Fruit fly (Drosophila melanogaster) whole organism, embryonic: Measurements from ENCODE around the gene CG43085.
A peak's percentile ranks its signal among the peaks of the same experiment; 100 is the strongest.

Experiments used
- Awh ChIP-seq: fragments of 200-800 bp; sonication (Bioruptor generic); IDR thresholded peaks from 2 replicates; pipeline ENCODE4, ENCODE4 v1.3.6; 2022; ENCODE audit warnings: missing biosample characterization, missing genetic modification characterization
- CG10321 ChIP-seq: fragments of 200-800 bp; sonication (Bioruptor generic); IDR thresholded peaks from 2 replicates; pipeline ENCODE4 v1.3.6; 2022; ENCODE audit warnings: missing biosample characterization, missing genetic modification characterization
- CG10366 ChIP-seq: fragments of 200-800 bp; sonication (Bioruptor generic); IDR thresholded peaks from 2 replicates; pipeline ENCODE4 v1.3.6; 2022; ENCODE audit warnings: missing biosample characterization, missing genetic modification characterization
- CG10431 ChIP-seq: fragments of 200-800 bp; sonication (Bioruptor generic); optimal IDR thresholded peaks from 3 replicates; lab custom pipeline; 2018; ENCODE audit warnings: missing biosample characterization, mild to moderate bottlenecking, missing genetic modification characterization
- CG10654 ChIP-seq: fragments of 200-800 bp; sonication (Bioruptor generic); optimal IDR thresholded peaks from 2 replicates; lab custom pipeline; 2016; ENCODE audit warnings: missing biosample characterization, missing genetic modification characterization
- CG11695 ChIP-seq: fragments of 200-800 bp; sonication (Bioruptor generic); IDR thresholded peaks from 3 replicates; pipeline ENCODE4 v1.3.6; 2022; ENCODE audit warnings: missing biosample characterization, missing genetic modification characterization
- CG12104 ChIP-seq: fragments of 200-800 bp; sonication (Bioruptor generic); optimal IDR thresholded peaks from 3 replicates; lab custom pipeline; 2016; ENCODE audit warnings: missing biosample characterization, missing genetic modification characterization
- CG14667 ChIP-seq: fragments of 200-800 bp; sonication (Bioruptor generic); IDR thresholded peaks from 2 replicates; pipeline ENCODE4 v1.3.6; 2022; ENCODE audit warnings: missing biosample characterization, missing genetic modification characterization
- CG15269 ChIP-seq: fragments of 200-800 bp; sonication (Bioruptor generic); optimal IDR thresholded peaks from 2 replicates; lab custom pipeline; 2018; ENCODE audit warnings: missing biosample characterization, mild to moderate bottlenecking, missing genetic modification characterization, moderate library complexity
- CG16813 ChIP-seq: fragments of 200-800 bp; sonication (Bioruptor generic); IDR thresholded peaks from 3 replicates; pipeline ENCODE4 v1.3.6; 2022; ENCODE audit warnings: missing biosample characterization, missing genetic modification characterization; ENCODE audit not compliant: partially characterized antibody
- CG1832 ChIP-seq: fragments of 200-800 bp; sonication (Bioruptor generic); optimal IDR thresholded peaks from 2 replicates; lab custom pipeline; 2017; ENCODE audit warnings: missing biosample characterization, mild to moderate bottlenecking, missing genetic modification characterization, inconsistent platforms
- CG2202 ChIP-seq: fragments of 200-800 bp; sonication (Bioruptor generic); optimal IDR thresholded peaks from 2 replicates; lab custom pipeline; 2018; ENCODE audit warnings: missing biosample characterization, mild to moderate bottlenecking, missing genetic modification characterization
- CG31365 ChIP-seq: fragments of 200-800 bp; sonication (Bioruptor generic); optimal IDR thresholded peaks from 2 replicates; lab custom pipeline; 2018; ENCODE audit warnings: missing biosample characterization, mild to moderate bottlenecking, missing genetic modification characterization
- CG31441 ChIP-seq: fragments of 200-800 bp; sonication (Bioruptor generic); IDR thresholded peaks from 2 replicates; pipeline ENCODE4 v1.3.6; 2022; ENCODE audit warnings: missing biosample characterization, missing genetic modification characterization
- CG3838 ChIP-seq: fragments of 200-800 bp; sonication (Bioruptor generic); optimal IDR thresholded peaks from 3 replicates; lab custom pipeline; 2016; ENCODE audit warnings: missing biosample characterization, missing genetic modification characterization
- CG6254 ChIP-seq: fragments of 200-800 bp; sonication (Bioruptor generic); optimal IDR thresholded peaks from 3 replicates; lab custom pipeline; 2017; ENCODE audit warnings: mild to moderate bottlenecking, missing biosample characterization, missing genetic modification reagents, missing genetic modification characterization
- CG7745 ChIP-seq: fragments of 200-800 bp; sonication (Bioruptor generic); optimal IDR thresholded peaks from 2 replicates; lab custom pipeline; 2018; ENCODE audit warnings: missing biosample characterization, mild to moderate bottlenecking, missing genetic modification characterization, moderate library complexity
- CG8765 ChIP-seq: fragments of 200-800 bp; sonication (Bioruptor generic); IDR thresholded peaks from 2 replicates; pipeline ENCODE4 v1.3.6; 2022; ENCODE audit warnings: missing biosample characterization, missing genetic modification characterization
- CG9437 ChIP-seq: fragments of 200-800 bp; sonication (Bioruptor generic); optimal IDR thresholded peaks from 2 replicates; lab custom pipeline; 2018; ENCODE audit warnings: missing biosample characterization, mild to moderate bottlenecking, missing genetic modification characterization
- CG9727 ChIP-seq: fragments of 200-800 bp; sonication (Bioruptor generic); optimal IDR thresholded peaks from 3 replicates; lab custom pipeline; 2017; ENCODE audit warnings: missing biosample characterization, mild to moderate bottlenecking, missing genetic modification characterization
- CG9817 ChIP-seq: fragments of 200-800 bp; sonication (Bioruptor generic); optimal IDR thresholded peaks from 2 replicates; lab custom pipeline; 2018; ENCODE audit warnings: missing biosample characterization, mild to moderate bottlenecking, missing genetic modification characterization, moderate library complexity
- Chrac-16 ChIP-seq: fragments of 200-800 bp; sonication (Bioruptor generic); optimal IDR thresholded peaks from 3 replicates; lab custom pipeline; 2016; ENCODE audit warnings: missing biosample characterization, missing genetic modification characterization
- Dek ChIP-seq: fragments of 200-800 bp; sonication (Bioruptor generic); optimal IDR thresholded peaks from 3 replicates; lab custom pipeline; 2019; ENCODE audit warnings: missing biosample characterization, mild to moderate bottlenecking, missing genetic modification characterization, moderate library complexity
- Dip3 ChIP-seq: fragments of 200-800 bp; sonication (Bioruptor generic); optimal IDR thresholded peaks from 3 replicates; lab custom pipeline; 2016; ENCODE audit warnings: missing biosample characterization, missing genetic modification characterization
- Ets97D ChIP-seq: fragments of 200-800 bp; sonication (Bioruptor generic); optimal IDR thresholded peaks from 3 replicates; lab custom pipeline; 2016; ENCODE audit warnings: missing biosample characterization, missing genetic modification characterization
- HHEX ChIP-seq: fragments of 200-800 bp; sonication (Bioruptor generic); optimal IDR thresholded peaks from 3 replicates; lab custom pipeline; 2017; ENCODE audit warnings: missing biosample characterization, mild to moderate bottlenecking, missing genetic modification characterization, missing genetic modification reagents
- Hmx ChIP-seq: fragments of 200-800 bp; sonication (Bioruptor generic); optimal IDR thresholded peaks from 2 replicates; lab custom pipeline; 2016; ENCODE audit warnings: missing biosample characterization, missing genetic modification characterization
- Lim3 ChIP-seq: fragments of 200-800 bp; sonication (Bioruptor generic); IDR thresholded peaks from 2 replicates; pipeline ENCODE4 v1.3.6; 2022; ENCODE audit warnings: missing biosample characterization, missing genetic modification characterization
- PHDP ChIP-seq: fragments of 200-800 bp; sonication (Bioruptor generic); optimal IDR thresholded peaks from 3 replicates; lab custom pipeline; 2018; ENCODE audit warnings: missing biosample characterization, mild to moderate bottlenecking, missing genetic modification characterization, moderate library complexity
- Poxn ChIP-seq: fragments of 200-800 bp; sonication (Bioruptor generic); IDR thresholded peaks from 2 replicates; pipeline ENCODE4 v1.3.6; 2022; ENCODE audit warnings: missing biosample characterization, missing genetic modification characterization
- Ptx1 ChIP-seq: fragments of 200-800 bp; sonication (Bioruptor generic); IDR thresholded peaks from 2 replicates; pipeline ENCODE4 v1.3.6; 2022; ENCODE audit warnings: missing biosample characterization, missing genetic modification characterization
- Six4 ChIP-seq: fragments of 200-800 bp; sonication (Bioruptor generic); optimal IDR thresholded peaks from 2 replicates; lab custom pipeline; 2016; ENCODE audit warnings: missing biosample characterization, missing genetic modification characterization
- Spps ChIP-seq: fragments of 200-800 bp; sonication (Bioruptor generic); optimal IDR thresholded peaks from 2 replicates; lab custom pipeline; 2018; ENCODE audit warnings: missing biosample characterization, mild to moderate bottlenecking, missing genetic modification characterization
- Ssrp ChIP-seq: fragments of 200-800 bp; sonication (Bioruptor generic); optimal IDR thresholded peaks from 2 replicates; lab custom pipeline; 2018; ENCODE audit warnings: missing biosample characterization, mild to moderate bottlenecking, missing genetic modification characterization, moderate library complexity
- amos ChIP-seq: fragments of 200-800 bp; sonication (Bioruptor generic); IDR thresholded peaks from 2 replicates; pipeline ENCODE4 v1.3.6; 2022; ENCODE audit warnings: missing biosample characterization, missing genetic modification characterization; ENCODE audit not compliant: partially characterized antibody
- bigmax ChIP-seq: fragments of 200-800 bp; sonication (Bioruptor generic); optimal IDR thresholded peaks from 2 replicates; lab custom pipeline; 2018; ENCODE audit warnings: missing biosample characterization, mild to moderate bottlenecking, missing genetic modification characterization
- btn ChIP-seq: fragments of 200-800 bp; sonication (Bioruptor generic); optimal IDR thresholded peaks from 2 replicates; lab custom pipeline; 2016; ENCODE audit warnings: missing biosample characterization, missing genetic modification characterization
- crc ChIP-seq: fragments of 200-800 bp; sonication (Bioruptor generic); optimal IDR thresholded peaks from 2 replicates; lab custom pipeline; 2016; ENCODE audit warnings: missing biosample characterization, missing genetic modification characterization
- gsb ChIP-seq: fragments of 200-800 bp; sonication (Bioruptor generic); IDR thresholded peaks from 2 replicates; pipeline ENCODE4 v1.3.6; 2022; ENCODE audit warnings: missing biosample characterization, missing genetic modification characterization
- oc ChIP-seq: fragments of 200-800 bp; sonication (Bioruptor generic); optimal IDR thresholded peaks from 2 replicates; lab custom pipeline; 2018; ENCODE audit warnings: missing biosample characterization, mild to moderate bottlenecking, missing genetic modification characterization, moderate library complexity
- prd ChIP-seq, 3 experiments: fragments of >200 bp in 2 of 3; fragments of 200-800 bp in 1 of 3; sonication (Bioruptor generic) in 1 of 3; optimal IDR thresholded peaks in 2 of 3; IDR thresholded peaks in 1 of 3; 2 replicates in 2 of 3; 3 replicates in 1 of 3; pipeline versions ENCODE4 v1.3.6 to Lab custom; 2017 to 2022; ENCODE audit warnings: missing biosample characterization in 1 of 3, missing genetic modification characterization in 1 of 3
- pros ChIP-seq: fragments of 200-800 bp; sonication (Bioruptor generic); optimal IDR thresholded peaks from 3 replicates; lab custom pipeline; 2019; ENCODE audit warnings: missing biosample characterization, mild to moderate bottlenecking, missing genetic modification characterization, moderate library complexity
- run ChIP-seq: fragments of 200-800 bp; sonication (Bioruptor generic); optimal IDR thresholded peaks from 3 replicates; lab custom pipeline; 2018; ENCODE audit warnings: missing biosample characterization, mild to moderate bottlenecking, missing genetic modification characterization
- sim ChIP-seq: fragments of 200-800 bp; sonication (Bioruptor generic); IDR thresholded peaks from 2 replicates; pipeline ENCODE4 v1.3.6; 2022; ENCODE audit warnings: missing biosample characterization, missing genetic modification characterization
- sisA ChIP-seq: fragments of 200-800 bp; sonication (Bioruptor generic); IDR thresholded peaks from 2 replicates; pipeline ENCODE4 v1.3.6; 2022; ENCODE audit warnings: missing biosample characterization, missing genetic modification characterization
- slbo ChIP-seq: fragments of 200-800 bp; sonication (Bioruptor generic); IDR thresholded peaks from 2 replicates; pipeline ENCODE4 v1.3.6; 2022; ENCODE audit warnings: missing biosample characterization, missing genetic modification characterization
- tll ChIP-seq, 2 experiments: fragments of 200-800 bp in 1 of 2; fragments of >200 bp in 1 of 2; sonication (Bioruptor generic) in 1 of 2; optimal IDR thresholded peaks; 2 replicates each; lab custom pipeline; 2017 to 2019; ENCODE audit warnings: missing biosample characterization in 2 of 2, missing genetic modification characterization in 2 of 2, mild to moderate bottlenecking in 1 of 2, moderate library complexity in 1 of 2

The CG43085 gene

DNA sequence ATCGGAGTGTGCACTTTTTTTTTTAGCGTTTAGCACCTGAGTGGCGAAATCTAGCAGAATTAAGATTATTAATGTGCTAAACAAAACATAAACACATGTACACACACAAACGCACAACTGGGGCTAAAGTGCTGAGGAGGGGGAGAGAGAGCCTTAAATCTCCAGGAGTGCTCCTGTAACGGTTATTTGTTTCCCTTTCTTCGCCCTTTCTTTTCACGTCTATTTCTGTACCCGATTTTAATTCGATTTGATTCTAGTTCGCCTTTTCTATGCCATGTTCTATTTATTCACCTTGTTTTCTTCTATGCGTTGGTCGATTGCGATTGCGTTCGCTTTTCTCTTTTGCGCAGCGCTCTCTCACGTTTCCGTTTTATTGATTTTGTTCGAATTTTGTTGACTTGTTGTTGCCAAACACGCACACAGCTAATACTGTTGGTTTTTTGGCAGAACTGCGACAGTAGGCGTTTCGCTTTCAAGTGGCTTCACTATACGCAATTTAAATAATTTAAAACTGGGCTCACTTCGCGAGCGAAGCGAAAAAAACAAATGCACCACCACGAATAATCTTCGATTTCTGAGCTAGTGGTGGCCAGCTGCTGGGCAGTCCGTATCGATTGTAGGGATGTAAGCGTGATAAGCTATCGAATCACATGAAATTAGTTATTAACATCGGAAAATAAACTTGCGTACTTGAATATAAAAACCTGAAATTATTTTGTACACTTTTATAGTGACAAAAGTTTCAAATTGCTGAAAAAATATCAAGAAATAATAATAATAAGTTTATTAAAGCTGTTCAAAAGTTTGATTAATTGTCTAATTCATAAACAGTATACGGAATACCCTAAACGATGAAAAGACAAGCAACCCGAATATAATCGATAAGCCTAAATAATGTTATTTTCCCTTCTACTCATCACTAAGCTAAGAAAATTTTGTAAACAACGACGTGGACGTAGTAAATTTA, 7.4 kb upstream of the CG43085 start, which contains the start of the genes Krn, Ndfip and CG7484 (continued):
- TF ChIP-seq crc (GFP tag; lab: Kevin White, UChicago) (no peak), CG1832 (GFP tag; lab: Kevin White, UChicago) (no peak), CG10321 (no peak), CG9817 (tag; lab: Kevin White, UChicago) (peak; percentile 95), CG10654 (GFP tag; lab: Kevin White, UChicago) (peak; percentile 81), CG3838 (GFP tag; lab: Kevin White, UChicago) (peak; percentile 57), Dek (peak; percentile 87), CG6254 (peak; percentile 44), Dip3 (peak; percentile 80), CG14667 (GFP tag; lab: Robert Waterston, UW) (peak; percentile 76), Six4 (GFP tag; lab: Kevin White, UChicago) (peak; percentile 77), CG9727 (peak; percentile 88), CG16813 (GFP tag; lab: Robert Waterston, UW) (peak; percentile 97), sisA (GFP tag; lab: Robert Waterston, UW) (peak; percentile 87), slbo (GFP tag; lab: Robert Waterston, UW) (peak; percentile 93), Poxn (peak; percentile 67; the same call in 1 of the 2 replicates), gsb (GFP tag; lab: Robert Waterston, UW) (peak; percentile 54; the same call in 1 of the 2 replicates), Ets97D (peak; percentile 74), CG31365 (tag; lab: Kevin White, UChicago) (peak; percentile 30), amos (GFP tag; lab: Robert Waterston, UW) (peak; percentile 94), Chrac-16 (GFP tag; lab: Kevin White, UChicago) (peak; percentile 91), CG15269 (tag; lab: Kevin White, UChicago) (peak; percentile 91), run (tag; lab: Kevin White, UChicago) (peak; percentile 74), HHEX (GFP tag; lab: Kevin White, UChicago) (peak; percentile 78), CG12104 (GFP tag; lab: Kevin White, UChicago) (peak; percentile 90), bigmax (GFP tag; lab: Kevin White, UChicago) (no peak), CG8765 (GFP tag; lab: Robert Waterston, UW) (peak; percentile 69), CG10431 (peak; percentile 10), sim (GFP tag; lab: Robert Waterston, UW) (no peak), CG11695 (peak; percentile 82; the same call in 2 of the 3 replicates), tll (GFP tag; optimal IDR thresholded peaks at IDR 0.05; lab: Kevin White, UChicago) (peak in 1 of 2 experiments; percentile 37), CG10366 (GFP tag; lab: Robert Waterston, UW) (peak; percentile 80), Ptx1 (GFP tag; lab: Robert Waterston, UW) (peak; percentile 91), prd (optimal IDR thresholded peaks at IDR 0.05; lab: Kevin White, UChicago) (no peak), prd (GFP tag; IDR thresholded peaks at IDR 0.05; lab: Robert Waterston, UW) (peak; percentile 88), PHDP (peak; percentile 86), Ssrp (peak; percentile 89), oc (peak; percentile 74), Spps (peak; percentile 61), Lim3 (GFP tag; lab: Robert Waterston, UW) (no peak), CG9437 (GFP tag; lab: Kevin White, UChicago) (peak; percentile 72), btn (no peak), Awh (GFP tag; lab: Robert Waterston, UW) (no peak), pros (no peak), CG31441 (GFP tag; lab: Robert Waterston, UW) (peak; percentile 87), CG7745 (peak; percentile 27), Hmx (GFP tag; lab: Kevin White, UChicago) (peak; percentile 31), CG2202 (peak; percentile 48)
